Fruit fly (Drosophila melanogaster) whole organism, adult: Measurements from ENCODE around the gene Eip63E.

ENCODE experiments used
- CG11617 ChIP-seq: fragments of 200-800 bp; sonication (Bioruptor generic); optimal IDR thresholded peaks from 2 replicates; lab custom pipeline; 2017; ENCODE audit warnings: mild to moderate bottlenecking, missing biosample characterization, missing genetic modification reagents, missing genetic modification characterization
- CG12768 ChIP-seq: fragments of 200-800 bp; sonication (Bioruptor generic); optimal IDR thresholded peaks from 2 replicates; lab custom pipeline; 2017; ENCODE audit warnings: missing biosample characterization, missing genetic modification characterization, mild to moderate bottlenecking, moderate library complexity, missing genetic modification reagents
- CG14711 ChIP-seq: fragments of 200-800 bp; sonication (Bioruptor generic); optimal IDR thresholded peaks from 2 replicates; lab custom pipeline; 2018; ENCODE audit warnings: missing biosample characterization, mild to moderate bottlenecking, missing genetic modification characterization, moderate library complexity
- CG1620 ChIP-seq: fragments of 200-800 bp; sonication (Bioruptor generic); optimal IDR thresholded peaks from 2 replicates; lab custom pipeline; 2016; ENCODE audit warnings: missing biosample characterization, missing genetic modification characterization
- CG33017 ChIP-seq: fragments of 200-800 bp; sonication (Bioruptor generic); optimal IDR thresholded peaks from 2 replicates; lab custom pipeline; 2018; ENCODE audit warnings: missing biosample characterization, mild to moderate bottlenecking, missing genetic modification characterization, moderate library complexity
- CG5204 ChIP-seq: fragments of 200-800 bp; sonication (Bioruptor generic); optimal IDR thresholded peaks from 2 replicates; lab custom pipeline; 2016; ENCODE audit warnings: missing biosample characterization, missing genetic modification characterization
- CG7045 ChIP-seq: fragments of 200-800 bp; sonication (Bioruptor generic); optimal IDR thresholded peaks from 2 replicates; lab custom pipeline; 2017; ENCODE audit warnings: missing biosample characterization, mild to moderate bottlenecking, missing genetic modification characterization
- CG7101 ChIP-seq: fragments of 200-800 bp; sonication (Bioruptor generic); optimal IDR thresholded peaks from 2 replicates; lab custom pipeline; 2018; ENCODE audit warnings: missing biosample characterization, mild to moderate bottlenecking, missing genetic modification characterization, moderate library complexity
- Clk ChIP-seq: fragments of 200-800 bp; sonication (Bioruptor generic); optimal IDR thresholded peaks from 2 replicates; lab custom pipeline; 2017; ENCODE audit warnings: missing biosample characterization, missing genetic modification characterization
- Crg-1 ChIP-seq: fragments of 200-800 bp; sonication (Bioruptor generic); optimal IDR thresholded peaks from 2 replicates; lab custom pipeline; 2016; ENCODE audit warnings: missing biosample characterization, missing genetic modification characterization
- Hr96 ChIP-seq: fragments of 200-800 bp; sonication (Bioruptor generic); optimal IDR thresholded peaks from 2 replicates; lab custom pipeline; 2016; ENCODE audit warnings: missing biosample characterization, missing genetic modification characterization
- Mnt ChIP-seq: fragments of 200-800 bp; sonication (Bioruptor generic); optimal IDR thresholded peaks from 2 replicates; lab custom pipeline; 2016; ENCODE audit warnings: missing biosample characterization, mild to moderate bottlenecking, missing genetic modification characterization
- bab1 ChIP-seq: fragments of 200-800 bp; sonication (Bioruptor generic); optimal IDR thresholded peaks from 3 replicates; lab custom pipeline; 2019; ENCODE audit warnings: missing biosample characterization, mild to moderate bottlenecking, missing genetic modification characterization, moderate library complexity
- cic ChIP-seq: fragments of 200-800 bp; sonication (Bioruptor generic); optimal IDR thresholded peaks from 2 replicates; lab custom pipeline; 2017; ENCODE audit warnings: missing biosample characterization, mild to moderate bottlenecking, missing genetic modification characterization, moderate library complexity
- cnc ChIP-seq, 2 experiments: fragments of >200 bp; optimal IDR thresholded peaks; 2 replicates each; lab custom pipeline; 2017
- kay ChIP-seq: fragments of 200-800 bp; sonication (Bioruptor generic); peaks from one replicate; lab custom pipeline; 2016; ENCODE audit warnings: missing biosample characterization, missing genetic modification characterization, borderline replicate concordance
- ovo ChIP-seq: fragments of 200-800 bp; sonication (Bioruptor generic); optimal IDR thresholded peaks from 2 replicates; lab custom pipeline; 2016; ENCODE audit warnings: missing biosample characterization, missing genetic modification characterization
- pad ChIP-seq: fragments of 200-800 bp; sonication (Bioruptor generic); optimal IDR thresholded peaks from 3 replicates; lab custom pipeline; 2017; ENCODE audit warnings: missing biosample characterization, missing genetic modification characterization, mild to moderate bottlenecking, moderate library complexity, missing genetic modification reagents
- tj ChIP-seq: fragments of 200-800 bp; sonication (Bioruptor generic); optimal IDR thresholded peaks from 3 replicates; lab custom pipeline; 2017; ENCODE audit warnings: missing biosample characterization, mild to moderate bottlenecking, missing genetic modification characterization, moderate library complexity
- toe ChIP-seq: fragments of 200-800 bp; sonication (Bioruptor generic); optimal IDR thresholded peaks from 2 replicates; lab custom pipeline; 2016; ENCODE audit warnings: missing biosample characterization, missing genetic modification characterization

Eip63E gene

dm6 chr3L:3596346-3596745 is 80.8 kb downstream of the Eip63E start:
- no peak for TF ChIP-seq Clk (GFP tag; lab: Kevin White, UChicago)

dm6 chr3L:3606986-3607385 is 91.4 kb downstream of the Eip63E start:
- TF ChIP-seq kay (GFP tag; lab: Kevin White, UChicago) (no peak), Mnt (GFP tag; lab: Kevin White, UChicago) (no peak), pad (GFP tag; lab: Kevin White, UChicago) (no peak), CG5204 (no peak), Hr96 (GFP tag; lab: Kevin White, UChicago) (no peak), cic (GFP tag; lab: Kevin White, UChicago) (no peak), bab1 (GFP tag; lab: Kevin White, UChicago) (no peak), Clk (GFP tag; lab: Kevin White, UChicago) (no peak)

dm6 chr3L:3611892-3612291 is 96.3 kb downstream of the Eip63E start, which contains the start of gene CG10359:
Gene CG10359, plus strand, starts transcription at chr3L:3612192.
- no peak for TF ChIP-seq CG14711 (tag; lab: Kevin White, UChicago)
- no peak for TF ChIP-seq CG1620 (GFP tag; lab: Kevin White, UChicago)
- TF ChIP-seq Clk (GFP tag; lab: Kevin White, UChicago) = no peak
- no peak for TF ChIP-seq CG11617 (GFP tag; lab: Kevin White, UChicago)
- TF ChIP-seq cnc (optimal IDR thresholded peaks at IDR 0.05; lab: Kevin White, UChicago) = no peak
- TF ChIP-seq CG7045 (GFP tag; lab: Kevin White, UChicago) = no peak

- TF ChIP-seq toe (GFP tag; lab: Kevin White, UChicago) (no peak), tj (GFP tag; lab: Kevin White, UChicago) (no peak), Crg-1 (GFP tag; lab: Kevin White, UChicago) (no peak)
These were observed 97.2 kb downstream of the Eip63E start for dm6 chr3L:3612582-3613285.

dm6 chr3L:3615082-3615481 is 99.5 kb downstream of the Eip63E start, which contains the start of gene CG10357:
Gene CG10357, plus strand, starts transcription at chr3L:3615382.
- TF ChIP-seq tj (GFP tag; lab: Kevin White, UChicago) = no peak

- TF ChIP-seq cnc (optimal IDR thresholded peaks at IDR 0.05; lab: Kevin White, UChicago) (no peak), CG1620 (GFP tag; lab: Kevin White, UChicago) (peak; percentile 80), toe (GFP tag; lab: Kevin White, UChicago) (peak; percentile 58), CG33017 (tag; lab: Kevin White, UChicago) (peak; percentile 19), CG11617 (GFP tag; lab: Kevin White, UChicago) (peak; percentile 0), kay (GFP tag; lab: Kevin White, UChicago) (no peak), ovo (GFP tag; lab: Kevin White, UChicago) (peak; percentile 47), CG12768 (GFP tag; lab: Kevin White, UChicago) (peak; percentile 29), pad (GFP tag; lab: Kevin White, UChicago) (peak; percentile 60), Crg-1 (GFP tag; lab: Kevin White, UChicago) (peak; percentile 71), CG5204 (peak; percentile 49), cic (GFP tag; lab: Kevin White, UChicago) (no peak), CG7101 (tag; lab: Kevin White, UChicago) (peak; percentile 63), bab1 (GFP tag; lab: Kevin White, UChicago) (peak; percentile 65), CG7045 (GFP tag; lab: Kevin White, UChicago) (peak; percentile 47), Mnt (GFP tag; lab: Kevin White, UChicago) (peak; percentile 29), CG14711 (tag; lab: Kevin White, UChicago) (peak; percentile 25), tj (GFP tag; lab: Kevin White, UChicago) (no peak), Clk (GFP tag; lab: Kevin White, UChicago) (no peak), Hr96 (GFP tag; lab: Kevin White, UChicago) (peak; percentile 72)
These were observed 100.8 kb downstream of the Eip63E start for dm6 chr3L:3616344-3616743.

dm6 chr3L:3617252-3617651 is 101.7 kb downstream of the Eip63E start:
- TF ChIP-seq cic (GFP tag; lab: Kevin White, UChicago) = no peak
- TF ChIP-seq Hr96 (GFP tag; lab: Kevin White, UChicago) = no peak
- TF ChIP-seq Crg-1 (GFP tag; lab: Kevin White, UChicago) = no peak
- no peak for TF ChIP-seq bab1 (GFP tag; lab: Kevin White, UChicago)
- no peak for TF ChIP-seq CG1620 (GFP tag; lab: Kevin White, UChicago)
- TF ChIP-seq kay (GFP tag; lab: Kevin White, UChicago) = no peak
- no peak for TF ChIP-seq ovo (GFP tag; lab: Kevin White, UChicago)
- TF ChIP-seq CG7045 (GFP tag; lab: Kevin White, UChicago) = no peak
- no peak for TF ChIP-seq pad (GFP tag; lab: Kevin White, UChicago)
- TF ChIP-seq cnc (optimal IDR thresholded peaks at IDR 0.05; lab: Kevin White, UChicago) = no peak
- no peak for TF ChIP-seq CG7101 (tag; lab: Kevin White, UChicago)
- no peak for TF ChIP-seq CG12768 (GFP tag; lab: Kevin White, UChicago)
- no peak for TF ChIP-seq CG5204
- no peak for TF ChIP-seq CG33017 (tag; lab: Kevin White, UChicago)
- no peak for TF ChIP-seq Clk (GFP tag; lab: Kevin White, UChicago)
- TF ChIP-seq CG14711 (tag; lab: Kevin White, UChicago) = no peak
- no peak for TF ChIP-seq Mnt (GFP tag; lab: Kevin White, UChicago)
- TF ChIP-seq CG11617 (GFP tag; lab: Kevin White, UChicago) = no peak
- no peak for TF ChIP-seq tj (GFP tag; lab: Kevin White, UChicago)
- no peak for TF ChIP-seq toe (GFP tag; lab: Kevin White, UChicago)
